Fruit fly (Drosophila melanogaster) whole organism, larva: ENCODE results near the gene Zir.

Experiments used
- noc ChIP-seq: fragments of 200-800 bp; sonication (Bioruptor generic); optimal IDR thresholded peaks from 3 replicates; lab custom pipeline; 2019; ENCODE audit warnings: missing biosample characterization, mild to moderate bottlenecking, missing genetic modification characterization, moderate library complexity

Gene Zir

DNA sequence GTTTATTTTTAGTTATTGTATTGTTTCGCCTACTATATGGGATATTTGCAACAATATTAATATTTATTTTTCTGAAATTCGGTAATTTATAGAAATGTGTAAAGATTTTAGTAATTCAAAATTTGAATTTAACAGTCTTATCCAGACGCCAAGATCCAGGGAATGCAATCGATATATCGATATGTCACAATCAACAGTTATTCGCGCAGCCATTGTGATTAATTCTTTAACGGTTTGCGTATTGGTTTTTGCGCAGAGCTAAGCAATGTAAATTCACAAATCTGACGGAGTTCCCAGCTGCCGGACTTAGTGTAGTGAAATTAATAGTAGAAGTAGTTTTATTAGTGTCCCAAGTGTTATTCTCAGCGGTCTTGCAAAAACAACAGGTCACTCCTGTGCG lies 19.9 kb downstream of the Zir start, which contains the start of gene ND-15:
Gene ND-15 (plus strand): TSS at position 298 of the 400 bp plus-strand sequence.
- no peak for TF ChIP-seq noc

DNA sequence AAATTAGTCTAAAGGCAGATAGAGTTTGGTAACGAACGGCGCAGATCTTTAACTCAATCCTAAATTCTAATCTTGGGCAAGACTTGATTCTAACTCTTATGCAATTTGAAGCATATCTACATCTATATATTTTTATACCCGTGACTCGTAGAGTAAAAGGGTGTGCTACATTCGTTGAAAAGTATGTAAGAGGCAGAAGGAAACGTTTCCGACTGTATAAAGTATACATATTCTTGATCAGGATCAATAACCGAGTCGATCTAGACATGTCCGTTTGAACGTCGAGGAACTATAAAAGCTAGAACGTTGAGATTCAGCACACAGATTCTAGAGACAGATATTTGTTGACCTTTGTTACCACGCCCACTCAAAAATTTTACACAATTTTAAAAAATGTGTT lies 21.8 kb downstream of the Zir start, which contains the start of gene CG13694:
Gene CG13694 (minus strand): TSS at position 101 of the 400 bp plus-strand sequence.
- TF ChIP-seq noc = no peak

DNA sequence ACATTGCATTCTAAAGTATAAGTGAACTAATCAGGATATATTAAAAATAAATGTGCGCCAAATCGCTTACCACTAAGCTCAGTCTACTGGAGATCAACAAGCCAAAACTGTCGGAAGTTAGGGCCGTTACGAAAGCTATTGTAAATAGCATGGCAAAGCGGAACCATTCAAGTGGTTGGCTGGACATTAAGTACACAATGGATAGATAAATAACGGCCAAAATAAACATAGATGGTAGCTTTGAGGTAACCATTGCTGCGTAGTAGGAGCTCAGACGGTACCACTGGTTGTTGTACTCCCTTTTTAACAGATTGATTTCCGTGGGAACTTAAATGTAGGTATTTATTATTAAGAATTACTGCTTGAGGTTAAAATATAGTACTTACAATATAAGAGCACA lies 23.2 kb downstream of the Zir start:
- TF ChIP-seq noc = no peak

DNA sequence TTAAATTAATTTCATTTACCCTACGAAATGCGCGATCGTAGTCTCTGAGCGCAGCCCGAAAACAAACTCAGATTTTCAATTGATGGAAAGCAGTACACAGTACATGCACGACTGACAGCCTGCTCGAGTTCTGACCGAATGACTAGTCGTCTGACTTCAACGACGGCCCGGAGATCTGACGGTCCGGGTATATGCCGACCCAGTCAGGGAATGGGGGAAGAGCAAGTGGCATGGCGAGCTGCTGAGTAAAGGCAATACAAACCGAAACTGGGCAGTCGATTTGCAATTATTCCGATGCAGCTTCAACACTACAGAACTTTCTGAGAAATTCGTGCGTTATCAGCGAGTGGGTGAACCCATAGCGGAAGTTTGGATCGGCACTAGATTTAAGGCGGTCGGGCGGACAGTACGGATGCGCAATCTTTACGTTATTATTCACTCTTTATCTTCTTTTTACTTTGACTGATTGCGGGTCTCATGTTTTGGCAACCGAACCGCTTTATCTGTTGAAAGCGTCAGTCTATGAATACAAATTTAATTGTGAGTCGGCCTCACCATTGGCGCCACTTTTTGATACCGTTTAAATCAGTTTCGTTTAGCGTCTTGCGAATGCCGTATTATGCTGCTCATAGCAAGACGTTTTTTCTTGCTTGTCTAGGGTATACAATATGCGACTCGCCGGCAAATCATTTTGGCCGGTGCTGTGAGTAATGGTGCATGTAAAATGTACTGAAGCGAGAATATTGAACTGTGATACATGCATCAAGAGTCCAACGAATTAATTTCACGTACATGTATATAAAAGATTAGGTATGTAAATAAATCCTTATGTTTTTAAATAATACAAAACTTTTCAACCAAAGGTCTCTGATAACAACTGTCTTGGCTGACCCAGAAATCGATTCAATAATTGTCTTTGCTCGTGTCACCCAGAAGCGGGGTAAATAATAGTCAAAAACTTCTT lies 26.2 kb downstream of the Zir start:
- peak; percentile 27 for TF ChIP-seq noc

DNA sequence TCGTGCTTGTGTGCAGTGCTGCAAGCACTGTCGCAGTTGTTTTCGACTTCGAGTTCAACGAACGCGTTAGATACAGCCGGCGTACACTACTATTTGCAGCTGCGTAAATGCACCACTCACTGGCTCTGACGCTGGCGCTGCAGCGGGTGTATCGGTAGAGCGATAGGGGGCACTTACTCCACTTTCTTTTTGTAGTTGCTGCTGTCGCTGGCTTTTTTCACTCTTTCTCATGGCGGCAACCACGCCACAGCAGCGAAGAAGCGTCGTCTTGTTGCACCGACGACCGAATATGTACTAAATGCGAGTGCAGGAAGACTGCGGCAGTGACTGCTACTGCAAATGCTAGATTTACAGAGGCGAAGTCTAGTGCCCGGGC lies 26.9 kb downstream of the Zir start, which contains the start of gene CG4822:
Gene CG4822 (minus strand): TSS at position 299 of the 376 bp plus-strand sequence.
- TF ChIP-seq noc = no peak

DNA sequence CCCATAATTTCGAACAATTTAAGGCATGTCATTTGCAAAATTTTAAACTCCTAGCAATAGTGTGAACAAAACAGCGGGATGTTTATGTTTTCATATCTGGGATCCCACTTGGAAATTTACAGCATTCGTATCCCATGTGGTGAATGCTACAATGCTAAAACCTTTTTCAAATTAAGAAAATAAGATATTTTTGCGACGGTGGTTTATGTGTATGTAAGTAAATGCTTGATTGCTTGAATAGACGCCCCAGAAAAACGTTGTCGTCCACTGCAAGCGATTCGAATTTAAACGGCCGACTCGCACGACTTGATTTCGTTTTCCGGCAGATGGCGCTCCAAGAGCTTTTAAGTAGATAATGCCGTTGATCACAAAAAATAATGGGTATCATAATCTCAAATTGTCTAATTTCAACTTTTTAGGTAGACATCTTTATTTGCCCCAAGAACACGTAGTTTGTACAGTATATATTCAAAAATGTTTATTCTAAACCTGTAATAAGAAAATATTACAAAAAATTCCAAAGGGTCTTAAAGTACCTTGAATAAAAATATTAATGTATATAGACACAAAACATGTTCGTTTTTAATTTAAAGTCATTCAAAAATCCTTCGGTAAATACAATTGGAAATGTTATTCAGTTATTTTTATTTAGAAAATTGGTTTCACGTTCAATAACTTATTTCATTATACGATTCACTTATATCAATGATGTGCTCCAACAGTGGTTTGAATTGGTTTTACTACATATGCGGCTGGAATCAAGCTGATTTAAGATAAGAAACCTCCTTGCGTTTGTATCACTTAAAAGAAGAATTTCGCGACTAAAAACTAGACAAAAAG lies 27.8 kb downstream of the Zir start:
- no peak for TF ChIP-seq noc

DNA sequence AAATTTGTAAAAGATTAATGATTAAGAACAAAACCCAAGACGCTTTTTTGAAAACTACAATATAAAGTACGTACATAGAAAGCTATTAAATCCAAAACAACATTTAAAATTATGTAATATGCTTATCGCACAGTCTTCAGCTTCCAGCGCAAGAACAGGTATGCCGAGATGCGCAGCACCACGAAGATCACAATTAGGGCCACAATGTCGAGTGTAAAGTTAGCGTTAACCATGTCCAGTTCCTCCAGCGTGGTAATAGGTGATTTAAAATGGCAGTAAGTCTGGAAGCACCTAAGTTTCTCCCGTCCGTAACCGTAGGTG lies 28.4 kb downstream of the Zir start:
- TF ChIP-seq noc = no peak

DNA sequence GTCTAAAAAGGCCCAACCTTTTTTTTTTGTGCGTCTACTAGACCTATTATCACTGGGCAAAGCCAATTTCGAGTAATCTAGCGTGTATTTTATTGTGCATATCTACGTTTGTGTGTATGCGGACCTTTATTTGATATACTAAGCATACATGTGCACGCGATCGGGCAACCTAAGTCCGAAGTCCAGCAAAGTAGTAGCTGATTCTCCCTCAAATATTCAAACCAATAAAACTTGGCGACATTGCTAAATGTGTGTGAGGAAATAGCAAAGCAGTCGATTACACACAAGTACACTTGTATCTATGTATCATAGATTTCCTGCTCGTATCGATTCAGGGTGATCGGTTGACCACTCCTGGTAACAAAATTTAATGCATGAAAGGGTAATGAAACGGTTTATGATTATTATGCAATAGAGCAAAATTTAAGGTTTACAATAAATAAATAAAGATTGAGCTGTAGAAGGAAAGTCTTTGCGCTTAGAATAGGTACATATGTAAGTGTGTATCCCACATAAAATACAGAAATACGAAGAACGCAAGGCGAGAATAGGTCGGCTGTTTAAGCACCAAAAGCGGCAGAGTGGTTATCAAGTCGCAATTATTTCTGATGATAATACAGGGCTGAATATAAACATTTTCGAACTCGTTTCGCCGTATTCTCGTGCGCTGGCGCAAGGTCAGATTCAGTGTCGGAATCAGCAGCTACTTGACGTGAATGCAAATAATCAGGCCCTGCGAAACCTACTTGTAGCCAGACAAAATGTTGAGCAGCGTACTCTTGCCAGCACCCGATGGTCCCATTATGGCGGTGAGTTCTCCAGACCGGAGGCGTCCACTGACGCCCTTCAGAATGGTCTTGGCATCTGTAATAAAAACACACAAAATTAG lies 31.1 kb downstream of the Zir start:
- peak; percentile 36 for TF ChIP-seq noc

DNA sequence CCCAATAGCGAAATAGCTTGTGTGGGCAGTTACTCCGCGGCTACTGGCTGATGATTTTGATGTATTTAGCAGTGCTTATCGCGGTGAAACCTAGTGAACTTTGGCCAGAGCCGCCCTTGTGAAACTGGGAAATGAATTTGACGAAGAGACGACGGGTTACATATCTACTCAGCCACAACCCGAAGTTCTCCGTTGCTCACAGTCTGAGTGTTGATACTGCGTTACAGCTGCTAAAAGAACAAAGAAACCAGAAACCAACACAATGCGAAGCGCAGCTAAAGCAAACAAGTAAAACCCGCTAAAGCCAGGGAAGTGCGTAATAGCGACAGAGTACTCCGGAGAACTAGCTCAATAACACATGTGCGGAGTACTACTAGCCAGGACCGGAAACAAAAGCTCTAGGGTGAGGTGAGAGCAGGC lies 33.8 kb downstream of the Zir start:
- no peak for TF ChIP-seq noc

DNA sequence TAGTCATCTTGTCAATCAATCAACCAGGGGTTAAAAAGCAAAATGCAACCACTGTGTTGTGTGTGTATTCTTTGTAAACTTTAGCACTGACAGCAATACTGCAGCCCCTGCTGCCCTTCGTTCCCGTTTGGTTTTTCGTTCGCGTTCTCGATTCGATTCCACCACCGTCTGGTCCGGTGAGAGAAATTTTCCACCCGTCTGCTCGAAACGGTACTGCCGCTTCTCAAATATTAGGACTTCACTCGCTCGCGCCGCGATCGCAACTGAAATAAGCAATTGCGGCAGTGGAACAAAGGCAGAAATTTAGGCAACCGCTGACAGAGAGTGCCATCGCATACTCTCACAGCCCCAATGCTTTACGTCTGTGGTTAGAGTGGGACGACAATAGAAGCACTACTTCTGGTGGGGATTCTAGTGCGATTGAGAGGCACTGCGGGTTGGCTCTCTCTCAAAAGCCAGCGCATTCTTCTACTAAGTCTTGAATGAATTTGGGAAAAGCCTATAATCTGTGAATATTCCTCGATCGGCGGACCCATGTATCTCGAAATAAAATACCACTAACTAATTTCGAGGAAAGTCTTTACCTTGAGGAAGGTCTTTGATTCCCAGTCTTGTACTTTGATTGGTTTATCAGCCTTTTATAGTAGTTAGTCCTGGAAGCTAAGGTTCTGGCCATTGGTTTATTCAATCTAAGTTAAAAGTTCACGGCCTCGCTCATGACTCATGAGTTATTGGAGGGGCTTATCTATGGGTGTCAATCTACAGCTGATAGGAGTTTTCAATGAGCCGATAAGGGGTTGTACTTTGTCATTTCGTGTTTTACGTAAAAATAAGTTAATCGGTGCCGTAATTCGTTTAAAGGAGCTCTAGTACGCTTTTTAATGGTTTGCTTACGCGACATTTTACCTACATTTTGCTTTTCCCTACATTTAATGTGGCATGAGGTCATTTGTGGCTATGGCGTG lies 34.7 kb downstream of the Zir start:
- TF ChIP-seq noc = peak; percentile 59

DNA sequence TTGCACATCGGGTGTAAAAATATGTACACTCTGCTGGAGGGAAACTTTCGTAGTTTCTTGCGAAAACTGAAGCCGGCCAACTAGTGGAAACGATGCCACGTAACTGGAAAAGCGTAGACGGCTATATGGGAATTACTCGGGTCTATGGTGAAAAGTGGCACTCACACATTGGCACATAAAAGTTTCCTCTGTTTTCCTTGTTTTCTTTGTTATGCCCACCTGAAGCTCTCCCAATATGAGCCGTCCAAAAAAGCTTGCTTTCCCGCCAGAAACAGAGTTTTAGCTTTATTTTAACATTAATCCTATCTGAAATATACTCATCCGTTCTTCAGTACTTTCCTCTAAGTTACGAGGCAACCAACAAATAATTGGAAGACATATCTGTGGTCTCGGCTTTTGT lies 36.2 kb downstream of the Zir start, which contains the start of gene CG3164:
Gene CG3164 (minus strand): TSS at position 101 of the 400 bp plus-strand sequence.
- no peak for TF ChIP-seq noc

DNA sequence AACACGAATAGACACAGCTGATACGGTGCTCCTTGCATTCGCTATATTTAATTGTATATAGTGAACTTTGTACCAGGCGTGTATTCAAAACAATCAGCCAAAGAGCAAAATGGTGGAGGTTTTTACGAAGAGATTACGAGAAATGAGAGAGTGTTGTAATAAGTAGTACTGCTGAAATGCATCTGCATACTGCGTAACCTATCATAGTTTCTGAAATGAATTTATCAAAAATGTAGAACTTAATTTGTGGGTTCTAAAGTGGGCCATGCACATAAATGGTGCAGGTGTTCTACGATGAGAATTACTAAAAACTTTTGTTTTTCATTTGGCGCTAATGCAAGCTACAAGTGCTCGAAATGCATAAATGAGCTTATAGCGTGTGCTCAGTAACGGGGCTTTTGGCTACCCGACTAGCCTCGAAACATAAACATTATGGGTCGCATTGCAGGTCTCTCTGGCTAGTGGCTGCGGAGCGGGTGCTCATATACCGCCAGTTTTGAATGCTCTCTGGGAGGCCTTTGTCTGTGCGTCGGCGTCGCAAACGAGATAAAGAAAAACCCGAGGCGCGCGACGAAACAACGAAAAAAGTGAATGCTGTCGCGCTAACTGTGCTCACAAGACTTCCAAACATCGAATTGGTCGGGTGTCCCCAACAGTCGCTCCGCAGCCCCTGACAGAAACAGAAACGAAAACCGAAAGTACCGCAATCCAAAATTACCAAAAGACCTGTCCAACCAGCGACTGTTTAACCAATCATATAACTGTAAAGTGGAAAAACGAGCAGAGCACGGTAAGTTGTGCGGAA lies 37.1 kb downstream of the Zir start, which contains the start of gene Gs1:
Gene Gs1 (plus strand): TSS at position 612 of the 805 bp plus-strand sequence.
- peak; percentile 71 for TF ChIP-seq noc

DNA sequence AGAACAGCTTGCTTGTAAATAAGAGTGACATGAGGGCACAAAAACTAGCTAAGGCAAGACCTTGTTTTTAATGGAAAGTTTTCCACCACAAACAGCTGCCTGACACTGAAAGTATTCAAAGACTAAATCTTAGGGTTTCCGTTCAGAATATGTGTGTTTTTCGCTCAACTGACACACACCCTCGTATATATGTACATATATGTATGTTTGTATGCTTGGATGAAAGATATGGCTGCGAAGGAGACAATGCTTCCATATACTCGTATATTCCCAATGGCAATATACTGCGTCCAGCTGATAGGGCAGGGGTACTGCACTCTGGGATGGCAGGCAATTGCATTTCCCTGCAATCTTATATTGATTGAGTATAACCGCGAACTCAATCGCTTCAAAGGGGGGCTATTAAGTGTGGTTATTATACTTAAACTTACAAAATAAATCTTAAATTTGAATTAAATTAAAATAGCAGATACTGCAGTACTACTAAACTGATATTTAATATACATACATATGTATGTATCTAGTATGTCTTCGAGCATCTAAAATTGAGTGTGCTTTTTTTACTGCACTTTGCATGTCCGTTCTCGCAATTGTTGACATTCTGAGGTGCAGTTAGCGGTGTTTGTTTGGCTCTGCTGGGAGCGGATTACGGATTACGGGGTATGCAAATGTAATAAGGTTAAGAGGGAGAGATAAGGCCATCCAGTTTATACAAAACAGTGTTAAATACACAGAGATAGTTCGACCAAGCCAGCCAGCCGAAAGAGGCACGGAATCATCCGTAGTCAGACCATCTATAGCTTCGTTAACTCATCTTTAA lies 40.2 kb downstream of the Zir start:
- TF ChIP-seq noc = no peak
